Worm (Caenorhabditis elegans) whole organism, young adult: ENCODE results near the gene pmp-2.

Experiments used
- egl-44 ChIP-seq: fragments of 200-800 bp; sonication (Bioruptor generic); IDR thresholded peaks from 2 replicates; pipeline ENCODE4 v1.3.6; 2022; ENCODE audit warnings: missing genetic modification reagents, missing genetic modification characterization, missing compliant biosample characterization
- egrh-3 ChIP-seq: fragments of 200-800 bp; sonication (Bioruptor generic); IDR thresholded peaks from 2 replicates; pipeline ENCODE4 v1.3.6; 2022; ENCODE audit warnings: missing genetic modification reagents, missing genetic modification characterization, missing compliant biosample characterization
- let-526 ChIP-seq: fragments of 200-800 bp; sonication (Bioruptor generic); IDR thresholded peaks from 2 replicates; pipeline ENCODE4 v1.3.6; 2022; ENCODE audit warnings: missing genetic modification reagents, missing genetic modification characterization, missing compliant biosample characterization
- mcd-1 ChIP-seq: fragments of 200-800 bp; sonication (Bioruptor generic); IDR thresholded peaks from 2 replicates; pipeline ENCODE4 v1.3.6; 2022; ENCODE audit warnings: missing genetic modification reagents, missing genetic modification characterization, missing compliant biosample characterization
- nhr-179 ChIP-seq: sonication (generic microtip); optimal IDR thresholded peaks from 2 replicates; lab custom pipeline; 2016; ENCODE audit warnings: mild to moderate bottlenecking, missing genetic modification characterization, missing compliant biosample characterization
- nhr-80 ChIP-seq: sonication (generic microtip); optimal IDR thresholded peaks from 2 replicates; lab custom pipeline; 2016; ENCODE audit warnings: missing genetic modification characterization, missing compliant biosample characterization
- snpc-1.3 ChIP-seq: sonication (generic microtip); optimal IDR thresholded peaks from 2 replicates; lab custom pipeline; 2017; ENCODE audit warnings: missing genetic modification characterization, mild to moderate bottlenecking, missing compliant biosample characterization, antibody characterized with exemption, moderate library complexity, missing genotype, missing genetic modification reagents; ENCODE audit not compliant: insufficient read depth
- unc-130 ChIP-seq: sonication (generic microtip); optimal IDR thresholded peaks from 2 replicates; lab custom pipeline; 2016; ENCODE audit warnings: missing genetic modification reagents, missing genetic modification characterization, missing compliant biosample characterization
- xnd-1 ChIP-seq: sonication (generic microtip); optimal IDR thresholded peaks from 2 replicates; lab custom pipeline; 2016; ENCODE audit warnings: missing genotype, missing genetic modification reagents, missing genetic modification characterization, missing compliant biosample characterization

DNA sequence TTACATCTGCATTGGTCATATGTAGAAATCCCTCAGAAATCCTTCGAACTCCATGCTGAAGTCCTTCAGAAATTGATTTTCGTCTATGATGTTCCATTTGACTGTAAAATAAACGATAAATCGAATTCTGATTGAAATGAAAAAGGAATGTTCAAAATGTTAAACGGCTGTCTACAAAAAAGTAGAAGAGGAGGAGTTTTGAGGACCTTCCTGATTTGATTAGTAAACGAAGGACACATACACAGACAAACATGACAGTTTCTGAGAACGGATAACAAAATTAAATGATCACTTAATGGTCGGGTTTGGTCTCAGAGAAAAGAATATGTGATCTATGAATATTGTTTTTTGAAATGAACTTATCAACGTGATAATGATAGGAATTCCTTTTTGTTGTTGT lies 10.6 kb downstream of the pmp-2 start, which contains the start of gene slc-36.5:
- TF ChIP-seq xnd-1 (tag; lab: Kevin White, UChicago) (no peak), let-526 (GFP tag; lab: Robert Waterston, UW) (no peak), unc-130 (GFP tag; lab: Kevin White, UChicago) (no peak), nhr-80 (tag; lab: Kevin White, UChicago) (no peak), nhr-179 (tag; lab: Kevin White, UChicago) (no peak), egrh-3 (GFP tag; lab: Robert Waterston, UW) (no peak), snpc-1.3 (no peak), mcd-1 (GFP tag; lab: Robert Waterston, UW) (no peak), egl-44 (GFP tag; lab: Robert Waterston, UW) (no peak)
